Fruit fly (Drosophila melanogaster) whole organism, pupa: Measurements from ENCODE around the gene Cyp12a4.

Experiments used
- CG10348 ChIP-seq: fragments of 200-800 bp; sonication (Bioruptor generic); IDR thresholded peaks from 2 replicates; pipeline ENCODE4 v1.3.6; 2022; ENCODE audit warnings: missing biosample characterization, missing genetic modification characterization
- CG12605 ChIP-seq: fragments of 200-800 bp; sonication (Bioruptor generic); IDR thresholded peaks from 2 replicates; pipeline ENCODE4 v1.3.6; 2022; ENCODE audit warnings: missing biosample characterization, missing genetic modification characterization
- CG13204 ChIP-seq: fragments of 200-800 bp; sonication (Bioruptor generic); optimal IDR thresholded peaks from 2 replicates; lab custom pipeline; 2018; ENCODE audit warnings: missing biosample characterization, mild to moderate bottlenecking, missing genetic modification characterization, moderate library complexity
- CG14655 ChIP-seq: fragments of 200-800 bp; sonication (Bioruptor generic); optimal IDR thresholded peaks from 3 replicates; lab custom pipeline; 2017; ENCODE audit warnings: mild to moderate bottlenecking, missing biosample characterization, missing genetic modification reagents, missing genetic modification characterization
- CG15710 ChIP-seq: fragments of 200-800 bp; sonication (Bioruptor generic); optimal IDR thresholded peaks from 2 replicates; lab custom pipeline; 2018; ENCODE audit warnings: missing biosample characterization, mild to moderate bottlenecking, missing genetic modification characterization, moderate library complexity
- CG17806 ChIP-seq: fragments of 200-800 bp; sonication (Bioruptor generic); optimal IDR thresholded peaks from 2 replicates; lab custom pipeline; 2018; ENCODE audit warnings: missing biosample characterization, mild to moderate bottlenecking, missing genetic modification characterization, moderate library complexity
- CG32121 ChIP-seq: fragments of 200-800 bp; sonication (Bioruptor generic); IDR thresholded peaks from 2 replicates; pipeline ENCODE4 v1.3.6; 2022; ENCODE audit warnings: missing biosample characterization, missing genetic modification characterization
- CG34367 ChIP-seq: fragments of 200-800 bp; sonication (Bioruptor generic); optimal IDR thresholded peaks from 2 replicates; lab custom pipeline; 2018; ENCODE audit warnings: missing biosample characterization, mild to moderate bottlenecking, missing genetic modification characterization
- CG4496 ChIP-seq: fragments of 200-800 bp; sonication (Bioruptor generic); IDR thresholded peaks from 3 replicates; pipeline ENCODE4 v1.3.6; 2022; ENCODE audit warnings: missing biosample characterization, missing genetic modification characterization
- CG8159 ChIP-seq: fragments of 200-800 bp; sonication (Bioruptor generic); optimal IDR thresholded peaks from 3 replicates; lab custom pipeline; 2018; ENCODE audit warnings: missing biosample characterization, mild to moderate bottlenecking, missing genetic modification characterization, moderate library complexity
- CG8301 ChIP-seq: fragments of 200-800 bp; sonication (Bioruptor generic); optimal IDR thresholded peaks from 2 replicates; lab custom pipeline; 2018; ENCODE audit warnings: missing biosample characterization, mild to moderate bottlenecking, missing genetic modification characterization
- CG9948 ChIP-seq: fragments of 200-800 bp; sonication (Bioruptor generic); optimal IDR thresholded peaks from 2 replicates; lab custom pipeline; 2018; ENCODE audit warnings: missing biosample characterization, mild to moderate bottlenecking, missing genetic modification characterization, moderate library complexity
- D1 ChIP-seq: fragments of 200-800 bp; sonication (Bioruptor generic); optimal IDR thresholded peaks from 2 replicates; lab custom pipeline; 2018; ENCODE audit warnings: missing biosample characterization, mild to moderate bottlenecking, missing genetic modification characterization, moderate library complexity
- EcR ChIP-seq: fragments of 200-800 bp; sonication (Bioruptor generic); optimal IDR thresholded peaks from 3 replicates; lab custom pipeline; 2019; ENCODE audit warnings: missing biosample characterization, missing genetic modification characterization, mild to moderate bottlenecking, moderate library complexity, missing genetic modification reagents
- Ets98B ChIP-seq: fragments of 200-800 bp; sonication (Bioruptor generic); IDR thresholded peaks from 2 replicates; pipeline ENCODE4 v1.3.6; 2022; ENCODE audit warnings: missing biosample characterization, missing genetic modification characterization
- Pif1A ChIP-seq: fragments of 200-800 bp; sonication (Bioruptor generic); optimal IDR thresholded peaks from 3 replicates; lab custom pipeline; 2016; ENCODE audit warnings: missing biosample characterization, missing genetic modification characterization
- Pif1B ChIP-seq: fragments of 200-800 bp; sonication (Bioruptor generic); optimal IDR thresholded peaks from 3 replicates; lab custom pipeline; 2016; ENCODE audit warnings: missing biosample characterization, missing genetic modification characterization
- Snoo ChIP-seq: fragments of 200-800 bp; sonication (Bioruptor generic); optimal IDR thresholded peaks from 3 replicates; lab custom pipeline; 2017; ENCODE audit warnings: missing biosample characterization, mild to moderate bottlenecking, missing genetic modification characterization, inconsistent platforms
- fd96Ca ChIP-seq: fragments of 200-800 bp; sonication (Bioruptor generic); IDR thresholded peaks from 3 replicates; pipeline ENCODE4 v1.3.6; 2022; ENCODE audit warnings: missing biosample characterization, missing genetic modification characterization
- gl ChIP-seq: fragments of 200-800 bp; sonication (Bioruptor generic); optimal IDR thresholded peaks from 2 replicates; lab custom pipeline; 2018; ENCODE audit warnings: missing biosample characterization, mild to moderate bottlenecking, missing genetic modification characterization
- rn ChIP-seq: fragments of 200-800 bp; sonication (Bioruptor generic); IDR thresholded peaks from 2 replicates; pipeline ENCODE4 v1.3.6; 2022; ENCODE audit warnings: missing biosample characterization, missing genetic modification characterization

Gene Cyp12a4

DNA sequence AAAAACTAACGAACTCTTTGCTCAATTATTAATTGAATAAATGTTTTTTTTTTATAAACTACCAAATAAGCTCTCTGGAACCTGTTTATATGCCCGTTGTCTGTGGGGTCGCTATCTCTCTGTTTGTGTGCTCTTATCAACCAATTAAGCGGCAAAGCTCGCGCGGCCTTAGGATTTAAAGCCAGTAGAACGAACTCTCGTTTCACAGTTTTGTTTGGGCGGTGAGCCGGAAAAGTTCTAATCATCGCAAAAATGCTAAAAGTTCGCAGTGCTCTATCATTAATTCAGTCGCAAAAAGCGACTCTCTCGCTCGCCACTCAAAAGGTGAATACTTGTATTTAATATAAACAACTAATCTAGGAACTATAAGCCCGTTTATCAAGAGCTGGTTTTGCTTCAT is at the start of gene Cyp12a4:
Gene Cyp12a4, plus strand, starts transcription at position 202 of the 400 bp plus-strand sequence.
- TF ChIP-seq CG9948 (tag; lab: Kevin White, UChicago): no peak
- TF ChIP-seq Snoo (tag; lab: Kevin White, UChicago): no peak
- no peak for TF ChIP-seq gl (tag; lab: Kevin White, UChicago)
- TF ChIP-seq Ets98B (GFP tag; lab: Robert Waterston, UW): no peak
- TF ChIP-seq EcR (GFP tag; lab: Kevin White, UChicago): no peak
- no peak for TF ChIP-seq CG4496 (GFP tag; lab: Robert Waterston, UW)
- no peak for TF ChIP-seq CG13204 (GFP tag; lab: Kevin White, UChicago)
- no peak for TF ChIP-seq CG12605
- no peak for TF ChIP-seq fd96Ca (GFP tag; lab: Robert Waterston, UW)
- no peak for TF ChIP-seq CG8159 (tag; lab: Kevin White, UChicago)
- no peak for TF ChIP-seq CG17806 (tag; lab: Kevin White, UChicago)
- no peak for TF ChIP-seq D1 (tag; lab: Kevin White, UChicago)
- no peak for TF ChIP-seq CG8301
- TF ChIP-seq CG34367: no peak
- TF ChIP-seq CG10348 (GFP tag; lab: Robert Waterston, UW): no peak
- TF ChIP-seq CG14655: no peak
- TF ChIP-seq rn (GFP tag; lab: Robert Waterston, UW): no peak
- TF ChIP-seq CG15710 (tag; lab: Kevin White, UChicago): no peak
- TF ChIP-seq Pif1A (GFP tag; lab: Kevin White, UChicago): no peak
- no peak for TF ChIP-seq CG32121

DNA sequence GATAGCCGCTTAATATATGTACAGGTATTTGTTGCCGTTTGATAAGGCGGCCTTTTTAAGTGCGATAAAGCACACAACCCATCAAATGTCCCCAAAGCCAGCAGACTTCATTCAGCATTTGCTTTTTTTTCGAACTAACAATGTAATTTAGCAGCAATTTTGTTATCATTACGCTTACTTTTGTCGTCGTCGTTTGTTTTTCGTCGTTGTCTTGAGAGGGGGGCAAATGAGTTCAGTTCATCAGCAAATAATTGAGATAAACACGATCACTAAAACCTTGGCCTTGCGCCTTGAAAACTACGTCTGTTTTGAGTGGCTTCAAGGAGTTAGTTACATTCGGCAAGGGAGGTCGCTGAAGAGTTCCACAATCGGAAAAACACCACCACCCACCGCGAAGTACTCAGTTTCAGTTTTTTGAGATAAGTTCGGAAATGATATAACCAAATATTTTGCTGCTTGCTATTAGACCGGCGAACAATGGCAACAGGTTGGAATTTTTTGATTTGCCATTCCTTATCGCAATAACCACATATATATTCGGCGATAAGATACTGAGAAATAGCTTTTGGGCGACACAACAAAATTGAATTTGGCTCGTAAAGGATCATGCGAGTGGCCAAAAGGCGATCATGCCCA is 45.9 kb upstream of the Cyp12a4 start:
- TF ChIP-seq D1 (tag; lab: Kevin White, UChicago) (no peak), CG9948 (tag; lab: Kevin White, UChicago) (no peak), Ets98B (GFP tag; lab: Robert Waterston, UW) (no peak)

- no peak for TF ChIP-seq CG32121
- TF ChIP-seq EcR (GFP tag; lab: Kevin White, UChicago): peak; percentile 11
Measured at dm6 chr3R:19090983-19091748, 43.8 kb upstream of the Cyp12a4 start.

dm6 chr3R:19091749-19092264 is 43.2 kb upstream of the Cyp12a4 start:
- TF ChIP-seq CG34367 (no peak), Pif1A (GFP tag; lab: Kevin White, UChicago) (no peak), EcR (GFP tag; lab: Kevin White, UChicago) (no peak), CG15710 (tag; lab: Kevin White, UChicago) (no peak), gl (tag; lab: Kevin White, UChicago) (no peak), CG32121 (no peak), CG12605 (no peak), Snoo (tag; lab: Kevin White, UChicago) (no peak), CG14655 (no peak), CG8301 (no peak), CG4496 (GFP tag; lab: Robert Waterston, UW) (no peak), rn (GFP tag; lab: Robert Waterston, UW) (no peak)

dm6 chr3R:19092367-19093126 is 42.4 kb upstream of the Cyp12a4 start:
- no peak for TF ChIP-seq CG10348 (GFP tag; lab: Robert Waterston, UW)
- no peak for TF ChIP-seq rn (GFP tag; lab: Robert Waterston, UW)
- TF ChIP-seq CG14655: no peak
- no peak for TF ChIP-seq CG8159 (tag; lab: Kevin White, UChicago)
- TF ChIP-seq Snoo (tag; lab: Kevin White, UChicago): no peak
- no peak for TF ChIP-seq gl (tag; lab: Kevin White, UChicago)
- TF ChIP-seq CG12605: no peak
- TF ChIP-seq fd96Ca (GFP tag; lab: Robert Waterston, UW): no peak
- no peak for TF ChIP-seq CG17806 (tag; lab: Kevin White, UChicago)

DNA sequence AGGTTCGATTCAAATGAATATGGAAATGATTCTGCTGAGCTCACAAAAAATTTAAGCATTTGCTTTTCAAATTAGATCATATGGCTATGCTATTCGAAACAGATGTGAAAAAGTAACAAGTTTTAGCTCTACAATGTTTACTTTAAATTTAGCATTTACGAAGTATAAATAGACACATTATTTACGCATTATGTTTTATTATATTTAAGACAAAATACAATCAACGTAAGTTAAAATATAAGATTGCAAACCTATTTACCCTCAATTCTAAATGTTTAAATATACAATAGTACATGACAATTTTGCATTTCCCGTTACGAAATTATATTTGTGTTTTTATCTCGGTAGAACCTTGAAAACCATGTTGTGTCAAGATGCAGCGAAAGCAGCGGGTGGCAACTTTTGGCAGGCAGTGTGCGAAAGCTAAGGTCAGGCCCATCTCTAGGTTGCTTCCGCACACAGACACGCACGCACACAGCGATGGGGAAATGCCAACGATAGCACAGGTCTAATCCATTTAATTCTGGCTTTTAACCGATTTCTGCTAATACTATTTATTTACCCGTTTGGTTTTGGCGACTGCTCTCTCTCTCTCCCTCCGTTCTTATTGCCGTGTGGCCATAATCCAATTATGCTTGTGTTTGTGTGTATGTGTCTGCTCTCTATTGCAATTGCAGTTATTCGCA is 41.7 kb upstream of the Cyp12a4 start:
- TF ChIP-seq CG14655: peak; percentile 45
- TF ChIP-seq CG8159 (tag; lab: Kevin White, UChicago): peak; percentile 17
- no peak for TF ChIP-seq D1 (tag; lab: Kevin White, UChicago)
- TF ChIP-seq gl (tag; lab: Kevin White, UChicago): no peak
- TF ChIP-seq CG9948 (tag; lab: Kevin White, UChicago): no peak
- no peak for TF ChIP-seq CG34367
- TF ChIP-seq Pif1B (GFP tag; lab: Kevin White, UChicago): peak; percentile 1
- no peak for TF ChIP-seq CG17806 (tag; lab: Kevin White, UChicago)
- TF ChIP-seq Pif1A (GFP tag; lab: Kevin White, UChicago): peak; percentile 27
- peak; percentile 24 for TF ChIP-seq CG8301
- TF ChIP-seq CG4496 (GFP tag; lab: Robert Waterston, UW): peak; percentile 35; the same call in 1 of the 3 replicates
- TF ChIP-seq CG10348 (GFP tag; lab: Robert Waterston, UW): no peak
